Fruit fly (Drosophila melanogaster) whole organism: ENCODE measurements around the gene CG32444.

Experiments
- CG8478 ChIP-seq: fragments of >200 bp; optimal IDR thresholded peaks from 2 replicates; lab custom pipeline; 2018; ENCODE audit warnings: inconsistent platforms
- EcR ChIP-seq, 2 experiments: fragments of >200 bp; optimal IDR thresholded peaks; 2 replicates each; lab custom pipeline; 2017; ENCODE audit warnings: missing biosample characterization in 2 of 2, missing genetic modification characterization in 2 of 2, missing genetic modification reagents in 2 of 2
- psq ChIP-seq: fragments of >200 bp; optimal IDR thresholded peaks from 2 replicates; lab custom pipeline; 2017
- usp ChIP-seq: fragments of >200 bp; optimal IDR thresholded peaks from 2 replicates; lab custom pipeline; 2017; ENCODE audit warnings: missing biosample characterization, missing genetic modification characterization, mixed read lengths

DNA sequence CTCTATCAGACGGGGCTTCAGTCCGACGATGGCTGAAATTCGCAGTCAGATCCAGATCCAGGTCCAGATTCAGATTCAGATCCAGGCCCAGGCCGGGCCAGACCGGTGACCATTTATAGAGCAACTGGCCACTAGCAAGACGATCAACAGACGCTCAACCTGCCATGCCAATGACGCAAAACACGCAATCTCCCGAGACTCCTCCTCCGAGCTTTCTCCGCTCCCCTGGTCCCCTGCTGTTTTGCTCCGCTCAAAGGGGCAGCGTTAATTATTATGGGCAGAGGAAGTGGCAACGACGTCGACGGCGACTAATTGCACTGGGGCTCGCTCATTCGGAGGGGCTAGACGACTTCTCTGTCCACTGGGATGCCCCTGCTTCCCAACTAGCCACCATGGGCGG is 14.7 kb downstream of the CG32444 start:
- TF ChIP-seq EcR (GFP tag; optimal IDR thresholded peaks at IDR 0.05; lab: Kevin White, UChicago) (no peak), psq (lab: Kevin White, UChicago) (no peak), usp (GFP tag; lab: Kevin White, UChicago) (no peak), CG8478 (lab: Kevin White, UChicago) (no peak)
